Fruit fly (Drosophila melanogaster): Measurements from ENCODE around the gene CG6005.

- TF ChIP-seq psq (optimal IDR thresholded peaks at IDR 0.05) (no peak), Sin3A (optimal IDR thresholded peaks at IDR 0.05) (no peak)
These were observed 35.5 kb upstream of the CG6005 start for dm6 chr3R:19059285-19059684.

Data from Kc167 (cell line).